Worm (Caenorhabditis elegans): Measurements from ENCODE around the gene egl-5.

Gene egl-5

ce11 chrIII:7848173-7848572, 34.0 kb downstream of the egl-5 start:
- TF ChIP-seq egl-5 (tag; optimal IDR thresholded peaks at IDR 0.05) (peak; percentile 6), ama-1 (optimal IDR thresholded peaks at IDR 0.05) (no peak), nfya-1 (tag; optimal IDR thresholded peaks at IDR 0.05; ENCODE audit: insufficient read depth) (peak; percentile 29), pqm-1 (tag; optimal IDR thresholded peaks at IDR 0.05) (no peak), nhr-67 (tag; optimal IDR thresholded peaks at IDR 0.05) (no peak), unc-62 (GFP tag; optimal IDR thresholded peaks at IDR 0.05) (no peak)

ce11 chrIII:7854494-7855184, 40.5 kb downstream of the egl-5 start, which contains the start of gene rpl-35:
TSS of gene rpl-35 (plus strand) at chrIII:7855134.
- TF ChIP-seq fkh-2 (tag; optimal IDR thresholded peaks at IDR 0.05) (no peak), unc-62 (GFP tag; optimal IDR thresholded peaks at IDR 0.05) (peak; percentile 99), egl-27 (tag; optimal IDR thresholded peaks at IDR 0.05) (peak; percentile 96), nhr-43 (tag; optimal IDR thresholded peaks at IDR 0.05; ENCODE audit: poor library complexity, severe bottlenecking) (peak; percentile 99), elt-2 (tag; optimal IDR thresholded peaks at IDR 0.05) (peak; percentile 97), nhr-11 (tag; optimal IDR thresholded peaks at IDR 0.05) (peak; percentile 99), mdl-1 (tag; optimal IDR thresholded peaks at IDR 0.05) (peak; percentile 79), lin-15B (tag; optimal IDR thresholded peaks at IDR 0.05) (peak; percentile 100), nfya-1 (tag; optimal IDR thresholded peaks at IDR 0.05; ENCODE audit: insufficient read depth) (peak; percentile 99), fos-1 (tag; optimal IDR thresholded peaks at IDR 0.05) (peak; percentile 97), tbx-2 (tag; optimal IDR thresholded peaks at IDR 0.05) (peak; percentile 97), nhr-12 (tag; optimal IDR thresholded peaks at IDR 0.05) (no peak), pha-4 (tag; optimal IDR thresholded peaks at IDR 0.05) (peak; percentile 100), R02D3.7 (tag; optimal IDR thresholded peaks at IDR 0.05) (peak; percentile 97), fkh-10 (GFP tag; optimal IDR thresholded peaks at IDR 0.05) (peak; percentile 99), mml-1 (tag; optimal IDR thresholded peaks at IDR 0.05) (no peak), lin-39 (tag; optimal IDR thresholded peaks at IDR 0.05) (peak; percentile 99), snpc-4 (tag; optimal IDR thresholded peaks at IDR 0.05) (peak; percentile 96), nhr-25 (tag; optimal IDR thresholded peaks at IDR 0.05) (peak; percentile 100), nhr-77 (tag; optimal IDR thresholded peaks at IDR 0.05) (peak; percentile 96), ZK546.5 (tag; optimal IDR thresholded peaks at IDR 0.05) (peak; percentile 79), ztf-4 (tag; optimal IDR thresholded peaks at IDR 0.05) (peak; percentile 94), nhr-28 (tag; optimal IDR thresholded peaks at IDR 0.05) (peak; percentile 86), sea-2 (GFP tag; optimal IDR thresholded peaks at IDR 0.05) (peak; percentile 47), skn-1 (tag; optimal IDR thresholded peaks at IDR 0.05) (peak; percentile 97), lsy-12 (tag; optimal IDR thresholded peaks at IDR 0.05) (peak; percentile 100), unc-39 (tag; optimal IDR thresholded peaks at IDR 0.05) (peak; percentile 53), zag-1 (tag; optimal IDR thresholded peaks at IDR 0.05) (peak; percentile 93), ama-1 (optimal IDR thresholded peaks at IDR 0.05) (peak; percentile 88), nhr-23 (tag; optimal IDR thresholded peaks at IDR 0.05) (peak; percentile 100), elt-1 (tag; optimal IDR thresholded peaks at IDR 0.05) (peak; percentile 96), eor-1 (tag; optimal IDR thresholded peaks at IDR 0.05) (no peak), ceh-16 (tag; optimal IDR thresholded peaks at IDR 0.05) (peak; percentile 82), egl-5 (tag; optimal IDR thresholded peaks at IDR 0.05) (peak; percentile 97), jun-1 (tag; optimal IDR thresholded peaks at IDR 0.05) (peak; percentile 99), daf-12 (tag; optimal IDR thresholded peaks at IDR 0.05) (peak; percentile 91), elt-3 (tag; optimal IDR thresholded peaks at IDR 0.05) (peak; percentile 83 to 98 (median 90)), ztf-11 (tag; optimal IDR thresholded peaks at IDR 0.05) (no peak), nhr-67 (tag; optimal IDR thresholded peaks at IDR 0.05) (peak; percentile 26), nhr-76 (tag; optimal IDR thresholded peaks at IDR 0.05) (peak; percentile 92), hmg-11 (tag; optimal IDR thresholded peaks at IDR 0.05) (peak; percentile 95), nhr-237 (tag; optimal IDR thresholded peaks at IDR 0.05) (peak; percentile 48), pqm-1 (tag; optimal IDR thresholded peaks at IDR 0.05) (peak; percentile 98), ceh-82 (tag; optimal IDR thresholded peaks at IDR 0.05) (peak; percentile 99), aly-2 (tag; optimal IDR thresholded peaks at IDR 0.05) (peak; percentile 95), ceh-9 (tag; optimal IDR thresholded peaks at IDR 0.05) (no peak), ceh-28 (tag; optimal IDR thresholded peaks at IDR 0.05) (peak; percentile 97)

Data from whole organism, L3 larva.